Fruit fly (Drosophila melanogaster) whole organism, pupa: Measurements from ENCODE around the gene Tbcd.
A peak's percentile ranks its signal among the peaks of the same experiment; 100 is the strongest.

Experiments used
- CG10348 ChIP-seq: fragments of 200-800 bp; sonication (Bioruptor generic); IDR thresholded peaks from 2 replicates; pipeline ENCODE4 v1.3.6; 2022; ENCODE audit warnings: missing biosample characterization, missing genetic modification characterization
- CG12605 ChIP-seq: fragments of 200-800 bp; sonication (Bioruptor generic); IDR thresholded peaks from 2 replicates; pipeline ENCODE4 v1.3.6; 2022; ENCODE audit warnings: missing biosample characterization, missing genetic modification characterization
- CG13204 ChIP-seq: fragments of 200-800 bp; sonication (Bioruptor generic); optimal IDR thresholded peaks from 2 replicates; lab custom pipeline; 2018; ENCODE audit warnings: missing biosample characterization, mild to moderate bottlenecking, missing genetic modification characterization, moderate library complexity
- CG14655 ChIP-seq: fragments of 200-800 bp; sonication (Bioruptor generic); optimal IDR thresholded peaks from 3 replicates; lab custom pipeline; 2017; ENCODE audit warnings: mild to moderate bottlenecking, missing biosample characterization, missing genetic modification reagents, missing genetic modification characterization
- CG15710 ChIP-seq: fragments of 200-800 bp; sonication (Bioruptor generic); optimal IDR thresholded peaks from 2 replicates; lab custom pipeline; 2018; ENCODE audit warnings: missing biosample characterization, mild to moderate bottlenecking, missing genetic modification characterization, moderate library complexity
- CG17806 ChIP-seq: fragments of 200-800 bp; sonication (Bioruptor generic); optimal IDR thresholded peaks from 2 replicates; lab custom pipeline; 2018; ENCODE audit warnings: missing biosample characterization, mild to moderate bottlenecking, missing genetic modification characterization, moderate library complexity
- CG32121 ChIP-seq: fragments of 200-800 bp; sonication (Bioruptor generic); IDR thresholded peaks from 2 replicates; pipeline ENCODE4 v1.3.6; 2022; ENCODE audit warnings: missing biosample characterization, missing genetic modification characterization
- CG34367 ChIP-seq: fragments of 200-800 bp; sonication (Bioruptor generic); optimal IDR thresholded peaks from 2 replicates; lab custom pipeline; 2018; ENCODE audit warnings: missing biosample characterization, mild to moderate bottlenecking, missing genetic modification characterization
- CG4496 ChIP-seq: fragments of 200-800 bp; sonication (Bioruptor generic); IDR thresholded peaks from 3 replicates; pipeline ENCODE4 v1.3.6; 2022; ENCODE audit warnings: missing biosample characterization, missing genetic modification characterization
- CG8159 ChIP-seq: fragments of 200-800 bp; sonication (Bioruptor generic); optimal IDR thresholded peaks from 3 replicates; lab custom pipeline; 2018; ENCODE audit warnings: missing biosample characterization, mild to moderate bottlenecking, missing genetic modification characterization, moderate library complexity
- CG8301 ChIP-seq: fragments of 200-800 bp; sonication (Bioruptor generic); optimal IDR thresholded peaks from 2 replicates; lab custom pipeline; 2018; ENCODE audit warnings: missing biosample characterization, mild to moderate bottlenecking, missing genetic modification characterization
- CG9948 ChIP-seq: fragments of 200-800 bp; sonication (Bioruptor generic); optimal IDR thresholded peaks from 2 replicates; lab custom pipeline; 2018; ENCODE audit warnings: missing biosample characterization, mild to moderate bottlenecking, missing genetic modification characterization, moderate library complexity
- D1 ChIP-seq: fragments of 200-800 bp; sonication (Bioruptor generic); optimal IDR thresholded peaks from 2 replicates; lab custom pipeline; 2018; ENCODE audit warnings: missing biosample characterization, mild to moderate bottlenecking, missing genetic modification characterization, moderate library complexity
- EcR ChIP-seq: fragments of 200-800 bp; sonication (Bioruptor generic); optimal IDR thresholded peaks from 3 replicates; lab custom pipeline; 2019; ENCODE audit warnings: missing biosample characterization, missing genetic modification characterization, mild to moderate bottlenecking, moderate library complexity, missing genetic modification reagents
- Ets98B ChIP-seq: fragments of 200-800 bp; sonication (Bioruptor generic); IDR thresholded peaks from 2 replicates; pipeline ENCODE4 v1.3.6; 2022; ENCODE audit warnings: missing biosample characterization, missing genetic modification characterization
- Pif1A ChIP-seq: fragments of 200-800 bp; sonication (Bioruptor generic); optimal IDR thresholded peaks from 3 replicates; lab custom pipeline; 2016; ENCODE audit warnings: missing biosample characterization, missing genetic modification characterization
- Pif1B ChIP-seq: fragments of 200-800 bp; sonication (Bioruptor generic); optimal IDR thresholded peaks from 3 replicates; lab custom pipeline; 2016; ENCODE audit warnings: missing biosample characterization, missing genetic modification characterization
- Snoo ChIP-seq: fragments of 200-800 bp; sonication (Bioruptor generic); optimal IDR thresholded peaks from 3 replicates; lab custom pipeline; 2017; ENCODE audit warnings: missing biosample characterization, mild to moderate bottlenecking, missing genetic modification characterization, inconsistent platforms
- fd96Ca ChIP-seq: fragments of 200-800 bp; sonication (Bioruptor generic); IDR thresholded peaks from 3 replicates; pipeline ENCODE4 v1.3.6; 2022; ENCODE audit warnings: missing biosample characterization, missing genetic modification characterization
- gl ChIP-seq: fragments of 200-800 bp; sonication (Bioruptor generic); optimal IDR thresholded peaks from 2 replicates; lab custom pipeline; 2018; ENCODE audit warnings: missing biosample characterization, mild to moderate bottlenecking, missing genetic modification characterization
- rn ChIP-seq: fragments of 200-800 bp; sonication (Bioruptor generic); IDR thresholded peaks from 2 replicates; pipeline ENCODE4 v1.3.6; 2022; ENCODE audit warnings: missing biosample characterization, missing genetic modification characterization

Tbcd gene

dm6 chr2L:2168894-2169456, 21.7 kb downstream of the Tbcd start:
- TF ChIP-seq fd96Ca (GFP tag; lab: Robert Waterston, UW) (no peak), CG34367 (tag; lab: Kevin White, UChicago) (no peak), CG12605 (no peak), EcR (GFP tag; lab: Kevin White, UChicago) (peak; percentile 95), CG10348 (no peak), rn (GFP tag; lab: Robert Waterston, UW) (no peak), CG15710 (tag; lab: Kevin White, UChicago) (no peak), CG8159 (tag; lab: Kevin White, UChicago) (no peak), CG17806 (tag; lab: Kevin White, UChicago) (no peak), CG8301 (no peak), Pif1B (GFP tag; lab: Kevin White, UChicago) (no peak), Snoo (tag; lab: Kevin White, UChicago) (no peak), Pif1A (GFP tag; lab: Kevin White, UChicago) (no peak), CG13204 (GFP tag; lab: Kevin White, UChicago) (peak; percentile 69)
- TF ChIP-seq, all 21 proteins: peak for 2

dm6 chr2L:2171366-2172078, 24.2 kb downstream of the Tbcd start:
- TF ChIP-seq CG12605 (no peak), Pif1B (GFP tag; lab: Kevin White, UChicago) (no peak), rn (GFP tag; lab: Robert Waterston, UW) (no peak), CG4496 (GFP tag; lab: Robert Waterston, UW) (no peak), EcR (GFP tag; lab: Kevin White, UChicago) (no peak), Ets98B (GFP tag; lab: Robert Waterston, UW) (no peak), CG34367 (tag; lab: Kevin White, UChicago) (no peak), CG8301 (no peak), fd96Ca (GFP tag; lab: Robert Waterston, UW) (no peak), Snoo (tag; lab: Kevin White, UChicago) (no peak), CG10348 (no peak), CG9948 (tag; lab: Kevin White, UChicago) (no peak), CG13204 (GFP tag; lab: Kevin White, UChicago) (no peak), CG15710 (tag; lab: Kevin White, UChicago) (no peak), gl (no peak), Pif1A (GFP tag; lab: Kevin White, UChicago) (no peak), CG32121 (GFP tag; lab: Robert Waterston, UW) (no peak)
- TF ChIP-seq, all 21 proteins: peak for 0

dm6 chr2L:2172460-2173121, 25.3 kb downstream of the Tbcd start:
- TF ChIP-seq CG14655 (GFP tag; lab: Kevin White, UChicago) (no peak), CG4496 (GFP tag; lab: Robert Waterston, UW) (no peak), D1 (tag; lab: Kevin White, UChicago) (no peak), Snoo (tag; lab: Kevin White, UChicago) (no peak), CG34367 (tag; lab: Kevin White, UChicago) (no peak), CG8159 (tag; lab: Kevin White, UChicago) (no peak), CG13204 (GFP tag; lab: Kevin White, UChicago) (no peak)

dm6 chr2L:2173191-2173590, 25.9 kb downstream of the Tbcd start:
- TF ChIP-seq CG8159 (tag; lab: Kevin White, UChicago) (no peak), CG14655 (GFP tag; lab: Kevin White, UChicago) (no peak), CG4496 (GFP tag; lab: Robert Waterston, UW) (no peak), Pif1A (GFP tag; lab: Kevin White, UChicago) (no peak), Snoo (tag; lab: Kevin White, UChicago) (no peak), CG12605 (no peak)

- TF ChIP-seq gl (no peak), rn (GFP tag; lab: Robert Waterston, UW) (no peak), CG12605 (no peak), CG15710 (tag; lab: Kevin White, UChicago) (no peak), CG34367 (tag; lab: Kevin White, UChicago) (no peak), CG10348 (no peak), CG32121 (GFP tag; lab: Robert Waterston, UW) (no peak), CG4496 (GFP tag; lab: Robert Waterston, UW) (no peak), CG17806 (tag; lab: Kevin White, UChicago) (no peak), Ets98B (GFP tag; lab: Robert Waterston, UW) (no peak), CG8159 (tag; lab: Kevin White, UChicago) (no peak), fd96Ca (GFP tag; lab: Robert Waterston, UW) (no peak), Pif1A (GFP tag; lab: Kevin White, UChicago) (no peak), Snoo (tag; lab: Kevin White, UChicago) (no peak), CG13204 (GFP tag; lab: Kevin White, UChicago) (no peak), CG8301 (no peak), CG14655 (GFP tag; lab: Kevin White, UChicago) (no peak), D1 (tag; lab: Kevin White, UChicago) (no peak), CG9948 (tag; lab: Kevin White, UChicago) (no peak), Pif1B (GFP tag; lab: Kevin White, UChicago) (no peak)
- TF ChIP-seq, all 21 proteins: peak for 0
Measured at dm6 chr2L:2173604-2174003, 26.3 kb downstream of the Tbcd start.
